Worm (Caenorhabditis elegans) whole organism, L4/young adult: ENCODE results near the gene sdz-24.

ENCODE experiments used
- dao-5 ChIP-seq: sonication (generic microtip); optimal IDR thresholded peaks from 2 replicates; lab custom pipeline; 2016; ENCODE audit warnings: missing genotype, missing genetic modification characterization, moderate library complexity, missing compliant biosample characterization
- him-1 ChIP-seq: sonication (generic microtip); optimal IDR thresholded peaks from 2 replicates; lab custom pipeline; 2016; ENCODE audit warnings: missing genotype, missing genetic modification reagents, missing genetic modification characterization, missing compliant biosample characterization

DNA sequence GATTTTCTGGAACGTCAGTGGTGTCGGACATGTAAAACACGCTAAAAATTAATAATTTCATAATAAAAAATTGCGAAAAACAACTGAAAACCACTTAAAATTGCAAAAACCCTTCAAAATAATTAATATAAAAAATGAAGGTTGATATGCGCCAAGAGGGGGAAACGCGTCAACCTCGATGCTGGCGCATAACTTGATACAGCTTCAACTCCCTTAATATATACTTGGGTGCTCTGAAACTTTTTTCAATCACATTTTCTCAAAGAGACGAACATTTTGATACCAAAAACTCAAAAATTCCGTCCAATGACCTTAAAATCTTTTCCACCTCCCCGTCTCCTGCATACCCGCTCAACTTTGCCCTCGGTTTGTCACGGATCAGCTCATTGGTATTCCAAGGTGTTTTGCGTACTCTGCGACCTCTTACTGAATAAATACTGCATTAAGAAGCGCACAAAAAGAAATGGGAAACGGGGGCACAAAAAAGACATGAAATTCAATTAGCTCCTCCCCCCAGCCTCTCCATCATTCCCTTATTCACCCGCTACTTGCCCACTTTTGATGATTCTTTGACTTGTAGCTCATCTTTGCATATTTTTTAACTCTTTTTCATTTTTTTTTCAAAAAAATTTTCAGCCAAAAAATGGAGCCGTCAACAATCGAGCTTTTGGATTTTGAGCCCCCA, 8.0 kb upstream of the sdz-24 start, which contains the start of the genes K07E8.7 and frpr-14:
- no peak for TF ChIP-seq him-1 (tag; lab: Kevin White, UChicago)
- no peak for TF ChIP-seq dao-5 (tag; lab: Kevin White, UChicago)
